Worm (Caenorhabditis elegans) whole organism, L4/young adult: ENCODE measurements around the gene T28C6.7.
A peak's percentile ranks its signal among the peaks of the same experiment; 100 is the strongest.

ENCODE experiments used
- W03F9.2 ChIP-seq: fragments of 150-350 bp; optimal IDR thresholded peaks from 2 replicates; lab custom pipeline; 2014; ENCODE audit warnings: missing biosample characterization, missing genetic modification characterization
- dao-5 ChIP-seq: sonication (generic microtip); optimal IDR thresholded peaks from 2 replicates; lab custom pipeline; 2016; ENCODE audit warnings: missing genotype, missing genetic modification characterization, moderate library complexity, missing compliant biosample characterization
- him-1 ChIP-seq: sonication (generic microtip); optimal IDR thresholded peaks from 2 replicates; lab custom pipeline; 2016; ENCODE audit warnings: missing genotype, missing genetic modification reagents, missing genetic modification characterization, missing compliant biosample characterization

DNA sequence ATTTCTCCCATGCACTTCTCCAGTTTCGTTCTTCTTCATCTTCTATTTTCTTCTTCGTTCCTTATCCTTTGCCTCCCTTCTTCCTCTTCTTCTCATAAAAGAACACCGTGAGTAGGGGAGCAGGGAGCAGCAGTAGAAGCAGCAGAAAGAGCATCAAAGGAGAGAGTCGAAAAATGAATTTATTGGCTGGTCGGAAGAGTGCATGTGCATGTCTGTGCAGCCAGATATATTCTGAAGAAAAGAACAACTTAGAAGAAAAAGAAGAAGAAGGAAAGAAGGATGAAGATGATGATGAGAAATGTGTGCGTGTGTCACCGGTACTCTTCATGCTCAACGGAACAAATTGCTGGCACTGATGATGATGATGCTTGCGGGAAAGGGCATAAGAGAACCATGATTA is 31.4 kb upstream of the T28C6.7 start:
- no peak for TF ChIP-seq W03F9.2
- peak; percentile 73 for TF ChIP-seq him-1
- TF ChIP-seq dao-5 (tag; lab: Kevin White, UChicago): no peak
